Fruit fly (Drosophila melanogaster) whole organism, prepupa: ENCODE measurements around the gene PolG1.
A peak's percentile ranks its signal among the peaks of the same experiment; 100 is the strongest.

ENCODE experiments used
- Blimp-1 ChIP-seq: fragments of 200-800 bp; sonication (Bioruptor generic); optimal IDR thresholded peaks from 3 replicates; lab custom pipeline; 2017; ENCODE audit warnings: missing biosample characterization, missing genetic modification characterization, mild to moderate bottlenecking, moderate library complexity, missing genetic modification reagents
- CG10631 ChIP-seq: fragments of 200-800 bp; sonication (Bioruptor generic); optimal IDR thresholded peaks from 2 replicates; lab custom pipeline; 2016; ENCODE audit warnings: missing biosample characterization, missing genetic modification characterization
- CG11294 ChIP-seq: fragments of 200-800 bp; sonication (Bioruptor generic); IDR thresholded peaks from 2 replicates; pipeline ENCODE4 v1.3.6; 2022; ENCODE audit warnings: missing biosample characterization, missing genetic modification characterization
- CG11902 ChIP-seq: fragments of 200-800 bp; sonication (Bioruptor generic); optimal IDR thresholded peaks from 3 replicates; lab custom pipeline; 2016; ENCODE audit warnings: missing biosample characterization, missing genetic modification characterization
- CG16779 ChIP-seq: fragments of 200-800 bp; sonication (Bioruptor generic); optimal IDR thresholded peaks from 3 replicates; lab custom pipeline; 2017; ENCODE audit warnings: missing biosample characterization, mild to moderate bottlenecking, missing genetic modification characterization
- CG3032 ChIP-seq: fragments of 200-800 bp; optimal IDR thresholded peaks from 2 replicates; lab custom pipeline; 2019; ENCODE audit warnings: missing biosample characterization, mild to moderate bottlenecking, missing genetic modification characterization, moderate library complexity
- CG31627 ChIP-seq: fragments of 200-800 bp; sonication (Bioruptor generic); optimal IDR thresholded peaks from 3 replicates; lab custom pipeline; 2016; ENCODE audit warnings: missing biosample characterization, missing genetic modification characterization
- CG32006 ChIP-seq: fragments of 200-800 bp; sonication (Bioruptor generic); optimal IDR thresholded peaks from 3 replicates; lab custom pipeline; 2017; ENCODE audit warnings: missing biosample characterization, mild to moderate bottlenecking, missing genetic modification characterization
- CG34406 ChIP-seq: fragments of 200-800 bp; sonication (Bioruptor generic); optimal IDR thresholded peaks from 3 replicates; lab custom pipeline; 2016; ENCODE audit warnings: missing biosample characterization, missing genetic modification characterization
- CG4318 ChIP-seq: fragments of 200-800 bp; sonication (Bioruptor generic); optimal IDR thresholded peaks from 3 replicates; lab custom pipeline; 2017; ENCODE audit warnings: missing biosample characterization, mild to moderate bottlenecking, missing genetic modification characterization
- CG6163 ChIP-seq: fragments of 200-800 bp; sonication (Bioruptor generic); IDR thresholded peaks from 3 replicates; pipeline ENCODE4 v1.3.6; 2022; ENCODE audit warnings: missing biosample characterization, missing genetic modification characterization
- CG6792 ChIP-seq: fragments of 200-800 bp; sonication (Bioruptor generic); optimal IDR thresholded peaks from 3 replicates; lab custom pipeline; 2016; ENCODE audit warnings: missing biosample characterization, missing genetic modification characterization
- CG6808 ChIP-seq: fragments of 200-800 bp; sonication (Bioruptor generic); optimal IDR thresholded peaks from 3 replicates; lab custom pipeline; 2017; ENCODE audit warnings: missing biosample characterization, missing genetic modification characterization, mild to moderate bottlenecking, moderate library complexity, missing genetic modification reagents
- CG6854 ChIP-seq: fragments of 200-800 bp; sonication (Bioruptor generic); optimal IDR thresholded peaks from 2 replicates; lab custom pipeline; 2017; ENCODE audit warnings: missing biosample characterization, mild to moderate bottlenecking, missing genetic modification characterization
- CG7368 ChIP-seq: fragments of 200-800 bp; sonication (Bioruptor generic); optimal IDR thresholded peaks from 3 replicates; lab custom pipeline; 2016; ENCODE audit warnings: missing biosample characterization, missing genetic modification characterization
- CG8119 ChIP-seq: fragments of 200-800 bp; sonication (Bioruptor generic); IDR thresholded peaks from 3 replicates; pipeline ENCODE4 v1.3.6; 2022; ENCODE audit warnings: missing biosample characterization, missing genetic modification characterization
- Eip75B ChIP-seq: fragments of 200-800 bp; sonication (Bioruptor generic); optimal IDR thresholded peaks from 3 replicates; lab custom pipeline; 2016; ENCODE audit warnings: missing biosample characterization, missing genetic modification characterization
- Eip78C ChIP-seq: fragments of 200-800 bp; sonication (Bioruptor generic); peaks from one replicate; lab custom pipeline; 2016; ENCODE audit warnings: missing biosample characterization, missing genetic modification characterization
- Ets21C ChIP-seq: fragments of 200-800 bp; sonication (Bioruptor generic); optimal IDR thresholded peaks from 3 replicates; lab custom pipeline; 2016; ENCODE audit warnings: missing biosample characterization, missing genetic modification characterization
- Ets96B ChIP-seq: fragments of 200-800 bp; optimal IDR thresholded peaks from 2 replicates; lab custom pipeline; 2019; ENCODE audit warnings: missing biosample characterization, mild to moderate bottlenecking, missing genetic modification characterization, moderate library complexity
- Gug ChIP-seq: fragments of 200-800 bp; sonication (Bioruptor generic); IDR thresholded peaks from 2 replicates; pipeline ENCODE4 v1.3.6; 2022; ENCODE audit warnings: missing biosample characterization, missing genetic modification characterization
- Hr4 ChIP-seq: fragments of 200-800 bp; sonication (Bioruptor generic); optimal IDR thresholded peaks from 3 replicates; lab custom pipeline; 2016; ENCODE audit warnings: missing biosample characterization, missing genetic modification characterization
- Met ChIP-seq: fragments of 200-800 bp; sonication (Bioruptor generic); optimal IDR thresholded peaks from 3 replicates; lab custom pipeline; 2016; ENCODE audit warnings: missing biosample characterization, missing genetic modification characterization
- OdsH ChIP-seq: fragments of 200-800 bp; sonication (Bioruptor generic); optimal IDR thresholded peaks from 3 replicates; lab custom pipeline; 2016; ENCODE audit warnings: missing biosample characterization, missing genetic modification characterization
- Sox102F ChIP-seq: fragments of 200-800 bp; sonication (Bioruptor generic); optimal IDR thresholded peaks from 2 replicates; lab custom pipeline; 2016; ENCODE audit warnings: missing biosample characterization, mild to moderate bottlenecking, missing genetic modification characterization
- Sox14 ChIP-seq: fragments of 200-800 bp; sonication (Bioruptor generic); optimal IDR thresholded peaks from 3 replicates; lab custom pipeline; 2016; ENCODE audit warnings: missing biosample characterization, missing genetic modification characterization
- Sox15 ChIP-seq: fragments of 200-800 bp; sonication (Bioruptor generic); optimal IDR thresholded peaks from 3 replicates; lab custom pipeline; 2016; ENCODE audit warnings: missing biosample characterization, missing genetic modification characterization
- cyc ChIP-seq: fragments of 200-800 bp; sonication (Bioruptor generic); optimal IDR thresholded peaks from 3 replicates; lab custom pipeline; 2016; ENCODE audit warnings: missing biosample characterization, missing genetic modification characterization
- dac ChIP-seq: fragments of 200-800 bp; sonication (Bioruptor generic); optimal IDR thresholded peaks from 2 replicates; lab custom pipeline; 2017; ENCODE audit warnings: missing biosample characterization, mild to moderate bottlenecking, missing genetic modification characterization
- dsx ChIP-seq: fragments of 200-800 bp; optimal IDR thresholded peaks from 3 replicates; lab custom pipeline; 2019; ENCODE audit warnings: missing biosample characterization, mild to moderate bottlenecking, missing genetic modification characterization, moderate library complexity; ENCODE audit not compliant: poor library complexity, severe bottlenecking
- esn ChIP-seq: fragments of 200-800 bp; sonication (Bioruptor generic); optimal IDR thresholded peaks from 2 replicates; lab custom pipeline; 2016; ENCODE audit warnings: missing biosample characterization, mild to moderate bottlenecking, missing genetic modification characterization, moderate library complexity
- fd85E ChIP-seq: fragments of 200-800 bp; sonication (Bioruptor generic); optimal IDR thresholded peaks from 3 replicates; lab custom pipeline; 2016; ENCODE audit warnings: missing biosample characterization, missing genetic modification characterization
- fkh ChIP-seq: fragments of 200-800 bp; sonication (Bioruptor generic); optimal IDR thresholded peaks from 3 replicates; lab custom pipeline; 2017; ENCODE audit warnings: missing biosample characterization, mild to moderate bottlenecking, missing genetic modification characterization, moderate library complexity
- lz ChIP-seq: fragments of 200-800 bp; sonication (Bioruptor generic); optimal IDR thresholded peaks from 3 replicates; lab custom pipeline; 2016; ENCODE audit warnings: missing biosample characterization, missing genetic modification characterization
- salr ChIP-seq, 2 experiments: fragments of 200-800 bp; sonication (Bioruptor generic); optimal IDR thresholded peaks; 3 replicates each; lab custom pipeline; 2016 to 2018; ENCODE audit warnings: missing biosample characterization in 2 of 2, missing genetic modification characterization in 2 of 2, mild to moderate bottlenecking in 1 of 2
- spab ChIP-seq: fragments of 200-800 bp; sonication (Bioruptor generic); optimal IDR thresholded peaks from 2 replicates; lab custom pipeline; 2017; ENCODE audit warnings: missing biosample characterization, mild to moderate bottlenecking, missing genetic modification characterization, missing genetic modification reagents
- svp ChIP-seq: fragments of 200-800 bp; sonication (Bioruptor generic); peaks from one replicate; lab custom pipeline; 2016; ENCODE audit warnings: missing biosample characterization, missing genetic modification characterization
- topi ChIP-seq: fragments of 200-800 bp; sonication (Bioruptor generic); optimal IDR thresholded peaks from 3 replicates; lab custom pipeline; 2016; ENCODE audit warnings: missing biosample characterization, missing genetic modification characterization
- vri ChIP-seq: fragments of 200-800 bp; sonication (Bioruptor generic); optimal IDR thresholded peaks from 3 replicates; lab custom pipeline; 2016; ENCODE audit warnings: missing biosample characterization, mild to moderate bottlenecking, missing genetic modification characterization

The PolG1 gene

DNA sequence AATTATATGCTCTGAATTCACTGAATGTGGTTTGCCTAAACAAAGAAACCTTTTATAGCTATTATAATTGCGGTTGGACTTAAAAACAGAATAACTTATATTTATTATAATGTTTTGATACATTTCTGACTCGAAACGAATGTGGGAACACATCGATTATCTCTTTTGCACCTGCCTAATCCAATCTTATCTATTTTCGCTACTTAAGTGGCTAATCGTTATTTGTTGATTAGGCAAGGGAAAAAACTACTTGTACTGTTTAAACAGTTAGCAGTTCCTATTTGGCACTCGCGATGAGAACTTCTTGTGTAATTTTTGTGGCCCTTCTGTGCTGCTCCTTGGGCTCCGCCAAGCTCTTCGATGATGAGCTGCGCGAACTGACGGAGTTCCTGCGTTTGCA lies 21.6 kb upstream of the PolG1 start, which contains the start of gene CG7968:
CG7968 (plus strand) TSS at position 276 of the 400 bp plus-strand sequence.
- TF ChIP-seq Blimp-1 (GFP tag; lab: Kevin White, UChicago) = no peak
- no peak for TF ChIP-seq Eip78C (GFP tag; lab: Kevin White, UChicago)
- no peak for TF ChIP-seq Hr4 (GFP tag; lab: Kevin White, UChicago)
- no peak for TF ChIP-seq CG6808 (GFP tag; lab: Kevin White, UChicago)
- no peak for TF ChIP-seq CG34406 (GFP tag; lab: Kevin White, UChicago)
- no peak for TF ChIP-seq Sox102F (GFP tag; lab: Kevin White, UChicago)
- no peak for TF ChIP-seq CG16779 (tag; lab: Kevin White, UChicago)
- no peak for TF ChIP-seq fd85E
- no peak for TF ChIP-seq fkh (GFP tag; lab: Kevin White, UChicago)
- no peak for TF ChIP-seq CG11902 (GFP tag; lab: Kevin White, UChicago)
- no peak for TF ChIP-seq spab

DNA sequence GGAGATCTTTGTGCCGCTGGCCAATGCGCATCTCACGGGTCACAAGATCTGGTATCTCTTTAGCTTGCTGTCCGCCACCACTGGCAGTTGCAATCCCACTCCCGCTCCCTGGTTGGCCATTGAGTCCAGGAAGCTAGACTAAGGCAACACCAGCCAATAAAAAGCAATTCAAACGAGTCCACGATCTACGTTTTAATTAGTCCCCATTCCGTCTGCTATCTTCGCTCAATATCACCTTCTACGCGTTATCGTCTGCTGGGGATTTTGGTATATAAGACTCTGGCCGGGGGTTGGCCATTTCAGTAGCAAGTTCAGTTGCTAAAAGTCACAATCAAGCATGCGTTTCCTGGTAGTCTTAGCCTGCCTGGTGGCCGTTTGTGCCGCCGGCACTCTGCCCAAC lies 20.1 kb upstream of the PolG1 start, which contains the start of gene CG7953:
CG7953 (plus strand) TSS at position 301 of the 400 bp plus-strand sequence.
- no peak for TF ChIP-seq Hr4 (GFP tag; lab: Kevin White, UChicago)
- TF ChIP-seq Ets96B (tag; lab: Kevin White, UChicago) = no peak
- no peak for TF ChIP-seq Ets21C (GFP tag; lab: Kevin White, UChicago)
- no peak for TF ChIP-seq OdsH
- TF ChIP-seq CG16779 (tag; lab: Kevin White, UChicago) = no peak
- no peak for TF ChIP-seq CG34406 (GFP tag; lab: Kevin White, UChicago)
- no peak for TF ChIP-seq CG6163
- TF ChIP-seq CG11294 (GFP tag; lab: Robert Waterston, UW) = no peak
- no peak for TF ChIP-seq Sox102F (GFP tag; lab: Kevin White, UChicago)

DNA sequence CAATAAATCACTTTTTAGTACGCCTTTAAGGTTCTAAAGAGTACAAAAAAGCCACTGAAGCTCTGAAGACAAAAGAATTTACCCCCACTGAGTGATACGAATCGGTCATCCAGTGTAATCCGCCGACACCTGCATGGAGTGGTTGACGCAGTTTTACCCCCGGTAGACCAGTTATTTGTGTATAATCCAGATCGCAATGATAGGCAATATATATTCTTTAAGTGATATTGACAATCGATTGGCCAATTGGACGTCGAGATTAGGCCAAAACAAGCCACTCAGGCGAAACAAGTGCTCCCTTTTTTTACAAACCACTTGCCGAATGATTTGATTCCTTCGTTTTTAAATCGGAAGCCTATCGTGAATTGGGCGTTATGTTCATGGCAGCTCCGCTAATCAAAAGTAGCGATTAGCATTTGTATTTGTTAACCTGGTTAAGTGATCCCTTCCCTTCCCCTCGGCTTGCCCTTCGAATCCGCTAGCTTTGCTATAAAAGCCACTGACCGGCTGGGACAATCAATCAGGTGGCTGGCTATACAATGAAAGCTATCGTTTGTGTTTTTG lies 18.7 kb upstream of the PolG1 start, which contains the start of gene CG7916:
CG7916 (plus strand) TSS at position 514 of the 564 bp plus-strand sequence.
- TF ChIP-seq vri (GFP tag; lab: Kevin White, UChicago) (peak; percentile 33), Sox102F (GFP tag; lab: Kevin White, UChicago) (no peak), CG3032 (no peak), Met (GFP tag; lab: Kevin White, UChicago) (no peak)

DNA sequence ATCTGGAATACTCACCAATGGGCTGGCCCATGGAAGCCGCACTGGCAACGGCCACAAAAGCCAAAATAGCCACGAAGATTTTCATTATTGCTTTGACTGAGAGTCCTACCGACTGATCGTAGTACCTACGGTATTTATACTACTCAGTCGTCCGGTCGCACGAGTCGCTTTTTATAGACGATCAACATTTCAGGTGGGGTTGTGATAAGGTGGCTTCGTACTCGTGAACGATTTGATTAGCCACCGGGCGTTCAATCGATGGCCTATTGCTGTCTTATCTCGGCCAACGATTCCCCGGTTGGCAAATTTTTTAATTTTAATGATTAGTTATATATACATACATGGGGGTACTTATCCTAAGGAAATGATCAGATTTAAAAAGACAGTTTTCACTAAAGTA lies 17.6 kb upstream of the PolG1 start, which contains the start of gene CG8997:
CG8997 (minus strand) TSS at position 148 of the 400 bp plus-strand sequence.
- TF ChIP-seq OdsH = no peak
- no peak for TF ChIP-seq Blimp-1 (GFP tag; lab: Kevin White, UChicago)
- TF ChIP-seq cyc (GFP tag; lab: Kevin White, UChicago) = no peak
- peak; percentile 31 for TF ChIP-seq svp (GFP tag; lab: Kevin White, UChicago)
- no peak for TF ChIP-seq CG6792 (GFP tag; lab: Kevin White, UChicago)
- TF ChIP-seq dac (GFP tag; lab: Kevin White, UChicago) = no peak
- no peak for TF ChIP-seq Met (GFP tag; lab: Kevin White, UChicago)
- TF ChIP-seq vri (GFP tag; lab: Kevin White, UChicago) = no peak

DNA sequence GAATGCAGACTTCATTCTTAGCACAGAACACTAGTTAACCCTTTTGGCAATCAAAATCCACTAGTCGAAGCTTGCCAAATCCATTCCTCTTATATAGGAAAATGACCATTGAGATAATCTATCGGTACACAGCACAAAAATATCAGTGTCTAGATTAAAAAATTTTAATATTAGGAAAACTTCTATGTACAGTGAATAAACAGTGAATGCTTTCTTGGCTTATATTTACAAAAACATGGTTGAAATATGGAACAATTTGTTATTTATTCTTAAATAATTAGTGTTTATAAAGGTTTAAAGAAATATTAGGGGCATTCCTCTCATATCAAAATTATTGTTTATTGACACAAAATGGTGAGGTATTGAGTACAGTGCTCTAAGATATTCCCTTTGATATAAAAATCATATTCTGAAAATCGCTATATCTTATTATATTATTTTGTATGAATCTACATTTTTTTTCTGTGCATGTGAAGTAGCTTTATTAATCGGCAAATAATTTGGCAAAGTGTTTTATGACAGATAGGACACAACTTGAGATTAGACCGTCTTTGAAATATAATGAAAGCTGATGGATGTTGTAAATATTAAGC lies 16.2 kb upstream of the PolG1 start, which contains the start of gene CG33306:
CG33306 (minus strand) TSS at position 51 of the 593 bp plus-strand sequence.
- no peak for TF ChIP-seq CG6792 (GFP tag; lab: Kevin White, UChicago)
- no peak for TF ChIP-seq Sox14
- no peak for TF ChIP-seq CG6854 (GFP tag; lab: Kevin White, UChicago)
- TF ChIP-seq dsx (GFP tag; lab: Kevin White, UChicago) = no peak
- TF ChIP-seq CG8119 (GFP tag; lab: Robert Waterston, UW) = no peak
- TF ChIP-seq fkh (GFP tag; lab: Kevin White, UChicago) = no peak
- TF ChIP-seq Gug (GFP tag; lab: Robert Waterston, UW) = no peak
- TF ChIP-seq CG31627 = no peak
- no peak for TF ChIP-seq Ets96B (tag; lab: Kevin White, UChicago)
- TF ChIP-seq CG10631 = no peak
- TF ChIP-seq svp (GFP tag; lab: Kevin White, UChicago) = peak; percentile 42
- TF ChIP-seq CG4318 (GFP tag; lab: Kevin White, UChicago) = no peak
- no peak for TF ChIP-seq fd85E
- no peak for TF ChIP-seq Eip78C (GFP tag; lab: Kevin White, UChicago)
- no peak for TF ChIP-seq salr (GFP tag; optimal IDR thresholded peaks at IDR 0.05; lab: Kevin White, UChicago)
- no peak for TF ChIP-seq CG34406 (GFP tag; lab: Kevin White, UChicago)
- TF ChIP-seq Hr4 (GFP tag; lab: Kevin White, UChicago) = no peak
- TF ChIP-seq Sox15 (GFP tag; lab: Kevin White, UChicago) = no peak
- TF ChIP-seq CG11294 (GFP tag; lab: Robert Waterston, UW) = no peak
- TF ChIP-seq Met (GFP tag; lab: Kevin White, UChicago) = peak; percentile 55
- no peak for TF ChIP-seq CG7368 (GFP tag; lab: Kevin White, UChicago)
- TF ChIP-seq Eip75B (GFP tag; lab: Kevin White, UChicago) = no peak
- TF ChIP-seq esn = peak; percentile 50
- no peak for TF ChIP-seq OdsH
- no peak for TF ChIP-seq CG32006 (GFP tag; lab: Kevin White, UChicago)
- TF ChIP-seq lz (GFP tag; lab: Kevin White, UChicago) = no peak
- no peak for TF ChIP-seq CG16779 (tag; lab: Kevin White, UChicago)
- TF ChIP-seq Ets21C (GFP tag; lab: Kevin White, UChicago) = no peak
- peak; percentile 37 for TF ChIP-seq topi (GFP tag; lab: Kevin White, UChicago)
